Worm (Caenorhabditis elegans) whole organism, L4 larva: ENCODE results near the gene srt-73.
A peak's percentile ranks its signal among the peaks of the same experiment; 100 is the strongest.

Source experiments
- D1046.2 ChIP-seq: fragments of 200-800 bp; sonication (Bioruptor generic); IDR thresholded peaks from 2 replicates; pipeline ENCODE4 v1.3.6; 2022; ENCODE audit warnings: missing genetic modification characterization, missing compliant biosample characterization
- F26F4.8 ChIP-seq: fragments of 200-800 bp; sonication (Bioruptor generic); conservative IDR thresholded peaks from 2 replicates; pipeline ENCODE4 v1.3.6; 2022; ENCODE audit warnings: missing genetic modification characterization, missing compliant biosample characterization
- F49E8.2 ChIP-seq: sonication (generic microtip); optimal IDR thresholded peaks from 2 replicates; lab custom pipeline; 2016; ENCODE audit warnings: missing compliant biosample characterization, mild to moderate bottlenecking, missing genetic modification characterization, borderline replicate concordance
- Y105C5A.15 ChIP-seq: fragments of 200-800 bp; sonication (Bioruptor generic); IDR thresholded peaks from 2 replicates; pipeline ENCODE4 v1.3.6; 2022; ENCODE audit warnings: missing genetic modification characterization, missing compliant biosample characterization
- Y48G9A.11 ChIP-seq: fragments of 200-800 bp; sonication (Bioruptor generic); IDR thresholded peaks from 2 replicates; pipeline ENCODE4 v1.3.6; 2022; ENCODE audit warnings: missing genetic modification reagents, missing genetic modification characterization, missing compliant biosample characterization
- Y75B8A.6 ChIP-seq: fragments of 200-800 bp; sonication (Bioruptor generic); IDR thresholded peaks from 2 replicates; pipeline ENCODE4 v1.3.6; 2022; ENCODE audit warnings: missing genetic modification reagents, missing genetic modification characterization, missing compliant biosample characterization
- aly-2 ChIP-seq: sonication (generic microtip); optimal IDR thresholded peaks from 2 replicates; lab custom pipeline; 2018; ENCODE audit warnings: missing biosample characterization, missing genetic modification characterization
- arid-1 ChIP-seq: fragments of 200-800 bp; sonication (Bioruptor generic); conservative IDR thresholded peaks from 2 replicates; pipeline ENCODE4 v1.3.6; 2022; ENCODE audit warnings: missing genetic modification reagents, missing genetic modification characterization, missing compliant biosample characterization
- attf-4 ChIP-seq: sonication (generic microtip); optimal IDR thresholded peaks from 3 replicates; lab custom pipeline; 2017; ENCODE audit warnings: missing biosample characterization, missing genetic modification characterization
- ceh-32 ChIP-seq: sonication (generic microtip); optimal IDR thresholded peaks from 2 replicates; lab custom pipeline; 2016; ENCODE audit warnings: mild to moderate bottlenecking, missing genetic modification characterization, missing compliant biosample characterization; ENCODE audit not compliant: poor library complexity
- ceh-82 ChIP-seq: sonication (generic microtip); optimal IDR thresholded peaks from 2 replicates; lab custom pipeline; 2017; ENCODE audit warnings: missing biosample characterization, missing genetic modification characterization
- ces-1 ChIP-seq: fragments of 150-350 bp; sonication (generic microtip); optimal IDR thresholded peaks from 4 replicates; lab custom pipeline; 2014; ENCODE audit warnings: missing biosample characterization, missing genetic modification reagents, missing genetic modification characterization
- ctbp-1 ChIP-seq: fragments of 200-800 bp; sonication (Bioruptor generic); IDR thresholded peaks from 2 replicates; pipeline ENCODE4 v1.3.6; 2022; ENCODE audit warnings: missing genetic modification reagents, missing genetic modification characterization, missing compliant biosample characterization
- daf-12 ChIP-seq: fragments of 150-350 bp; optimal IDR thresholded peaks from 2 replicates; lab custom pipeline; 2014; ENCODE audit warnings: missing biosample characterization, missing genetic modification reagents, missing genetic modification characterization
- daf-8 ChIP-seq: fragments of 200-800 bp; sonication (Bioruptor generic); IDR thresholded peaks from 2 replicates; pipeline ENCODE4 v1.3.6; 2022; ENCODE audit warnings: missing genetic modification characterization, missing compliant biosample characterization
- dmd-8 ChIP-seq: fragments of 200-800 bp; sonication (Bioruptor generic); IDR thresholded peaks from 2 replicates; pipeline ENCODE4 v1.3.6; 2022; ENCODE audit warnings: missing genetic modification characterization, missing compliant biosample characterization
- dmd-9 ChIP-seq: fragments of 200-800 bp; sonication (Bioruptor generic); IDR thresholded peaks from 2 replicates; pipeline ENCODE4 v1.3.6; 2022; ENCODE audit warnings: missing genetic modification reagents, missing genetic modification characterization, missing compliant biosample characterization
- dpl-1 ChIP-seq: fragments of 150-350 bp; optimal IDR thresholded peaks from 2 replicates; lab custom pipeline; 2014; ENCODE audit warnings: missing biosample characterization, missing genetic modification reagents, missing genetic modification characterization
- duxl-1 ChIP-seq: sonication (generic microtip); optimal IDR thresholded peaks from 2 replicates; lab custom pipeline; 2016; ENCODE audit warnings: mild to moderate bottlenecking, missing genetic modification characterization, moderate library complexity, missing compliant biosample characterization; ENCODE audit not compliant: poor library complexity
- egl-43 ChIP-seq: fragments of 200-800 bp; sonication (Bioruptor generic); IDR thresholded peaks from 2 replicates; pipeline ENCODE4 v1.3.6; 2022; ENCODE audit warnings: missing genetic modification reagents, missing genetic modification characterization, missing compliant biosample characterization
- fkh-10 ChIP-seq: fragments of 150-350 bp; optimal IDR thresholded peaks from 2 replicates; lab custom pipeline; 2014; ENCODE audit warnings: missing biosample characterization, missing genetic modification reagents, missing genetic modification characterization
- hlh-30 ChIP-seq: sonication (generic microtip); optimal IDR thresholded peaks from 2 replicates; lab custom pipeline; 2017; ENCODE audit warnings: antibody characterized with exemption, mild to moderate bottlenecking, missing genetic modification characterization, missing compliant biosample characterization; ENCODE audit not compliant: insufficient read depth
- hmg-1.1 ChIP-seq: fragments of 200-800 bp; sonication (Bioruptor generic); IDR thresholded peaks from 2 replicates; pipeline ENCODE4 v1.3.6; 2022; ENCODE audit warnings: missing genetic modification reagents, missing genetic modification characterization, missing compliant biosample characterization
- lim-7 ChIP-seq: fragments of 200-800 bp; sonication (Bioruptor generic); IDR thresholded peaks from 2 replicates; pipeline ENCODE4 v1.3.6; 2022; ENCODE audit warnings: missing genetic modification characterization, missing compliant biosample characterization
- lin-1 ChIP-seq: fragments of 200-800 bp; sonication (Bioruptor generic); IDR thresholded peaks from 2 replicates; pipeline ENCODE4 v1.3.6; 2022; ENCODE audit warnings: missing genetic modification reagents, missing genetic modification characterization, missing compliant biosample characterization
- lin-29 ChIP-seq: fragments of 200-800 bp; sonication (Bioruptor generic); IDR thresholded peaks from 2 replicates; pipeline ENCODE4 v1.3.6; 2022; ENCODE audit warnings: missing genetic modification reagents, missing genetic modification characterization, missing compliant biosample characterization
- madf-9 ChIP-seq: fragments of 200-800 bp; sonication (Bioruptor generic); conservative IDR thresholded peaks from 2 replicates; pipeline ENCODE4 v1.3.6; 2022; ENCODE audit warnings: missing genetic modification reagents, missing genetic modification characterization, missing compliant biosample characterization
- mdt-29 ChIP-seq: fragments of 200-800 bp; sonication (Bioruptor generic); IDR thresholded peaks from 2 replicates; pipeline ENCODE4 v1.3.6; 2022; ENCODE audit warnings: missing genetic modification reagents, missing genetic modification characterization, missing compliant biosample characterization
- mep-1 ChIP-seq: fragments of 150-350 bp; sonication (generic microtip); optimal IDR thresholded peaks from 3 replicates; lab custom pipeline; 2014; ENCODE audit warnings: missing biosample characterization, missing genetic modification characterization
- mes-2 ChIP-seq: sonication (generic microtip); optimal IDR thresholded peaks from 2 replicates; lab custom pipeline; 2016; ENCODE audit warnings: missing genotype, mild to moderate bottlenecking, missing genetic modification characterization, missing compliant biosample characterization; ENCODE audit not compliant: poor library complexity, severe bottlenecking
- mxl-2 ChIP-seq: fragments of 200-800 bp; sonication (Bioruptor generic); conservative IDR thresholded peaks from 2 replicates; pipeline ENCODE4 v1.3.6; 2022; ENCODE audit warnings: missing genetic modification reagents, missing genetic modification characterization, missing compliant biosample characterization
- nhr-102 ChIP-seq: sonication (generic microtip); optimal IDR thresholded peaks from 2 replicates; lab custom pipeline; 2016; ENCODE audit warnings: mild to moderate bottlenecking, missing genetic modification characterization, moderate library complexity, missing compliant biosample characterization
- nhr-111 ChIP-seq: fragments of 200-800 bp; sonication (Bioruptor generic); optimal IDR thresholded peaks from 2 replicates; lab custom pipeline; 2018; ENCODE audit warnings: mild to moderate bottlenecking, missing genetic modification characterization, missing compliant biosample characterization
- nhr-237 ChIP-seq: sonication (generic microtip); optimal IDR thresholded peaks from 2 replicates; lab custom pipeline; 2017; ENCODE audit warnings: missing biosample characterization, missing genetic modification characterization
- nhr-25 ChIP-seq: sonication (generic microtip); optimal IDR thresholded peaks from 2 replicates; lab custom pipeline; 2017; ENCODE audit warnings: missing genetic modification characterization, mild to moderate bottlenecking, missing compliant biosample characterization, antibody characterized with exemption, moderate library complexity, borderline replicate concordance; ENCODE audit not compliant: insufficient read depth
- nhr-41 ChIP-seq: fragments of 200-800 bp; sonication (Bioruptor generic); IDR thresholded peaks from 2 replicates; pipeline ENCODE4 v1.3.6; 2022; ENCODE audit warnings: missing genetic modification reagents, missing genetic modification characterization, missing compliant biosample characterization
- nhr-48 ChIP-seq: sonication (generic microtip); optimal IDR thresholded peaks from 2 replicates; lab custom pipeline; 2016; ENCODE audit warnings: mild to moderate bottlenecking, missing genetic modification characterization, missing compliant biosample characterization
- nhr-6 ChIP-seq: fragments of 150-350 bp; optimal IDR thresholded peaks from 2 replicates; lab custom pipeline; 2014; ENCODE audit warnings: missing biosample characterization, missing genetic modification characterization
- pqm-1 ChIP-seq: sonication (generic microtip); optimal IDR thresholded peaks from 2 replicates; lab custom pipeline; 2017; ENCODE audit warnings: missing biosample characterization, missing genetic modification characterization
- sdz-12 ChIP-seq: fragments of 200-800 bp; sonication (Bioruptor generic); optimal IDR thresholded peaks from 2 replicates; lab custom pipeline; 2018; ENCODE audit warnings: mild to moderate bottlenecking, missing genetic modification characterization, missing compliant biosample characterization
- skn-1 ChIP-seq: fragments of 150-350 bp; optimal IDR thresholded peaks from 2 replicates; lab custom pipeline; 2014; ENCODE audit warnings: missing biosample characterization, missing genetic modification characterization
- spr-1 ChIP-seq: sonication (generic microtip); optimal IDR thresholded peaks from 2 replicates; lab custom pipeline; 2016; ENCODE audit warnings: mild to moderate bottlenecking, missing genetic modification characterization, missing compliant biosample characterization
- unc-39 ChIP-seq: sonication (generic microtip); optimal IDR thresholded peaks from 2 replicates; lab custom pipeline; 2017; ENCODE audit warnings: missing biosample characterization, missing genetic modification characterization
- vab-7 ChIP-seq: fragments of 200-800 bp; sonication (Bioruptor generic); IDR thresholded peaks from 2 replicates; pipeline ENCODE4 v1.3.6; 2022; ENCODE audit warnings: missing genetic modification reagents, missing genetic modification characterization, missing compliant biosample characterization

The srt-73 gene

DNA sequence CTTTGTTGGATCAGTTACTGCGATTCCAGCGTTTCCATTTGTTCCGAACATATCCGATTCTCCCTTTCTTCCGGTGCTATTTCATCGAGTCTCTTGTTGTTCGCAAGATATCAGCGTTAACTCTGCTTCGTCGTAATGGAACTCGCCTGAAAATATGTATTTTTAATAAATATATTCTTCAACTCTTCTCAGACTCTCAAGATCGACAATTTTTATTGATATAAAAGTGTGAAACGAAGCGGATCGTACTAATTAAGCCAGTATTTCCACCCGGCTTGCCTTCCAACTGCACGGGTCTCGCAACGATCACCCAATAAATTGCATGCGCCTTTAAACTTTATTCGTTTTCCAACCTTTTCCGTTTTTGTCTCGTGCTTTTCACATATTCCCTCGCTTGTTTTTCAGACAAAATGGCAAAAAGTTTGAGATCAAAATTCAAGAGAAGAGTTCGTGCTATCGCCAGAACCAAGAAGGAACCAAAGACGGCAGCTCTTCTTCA is 44.9 kb downstream of the srt-73 start, which contains the start of the genes xpo-3 and C49H3.3 (continued):
- TF ChIP-seq F49E8.2 (tag; lab: Kevin White, UChicago) (no peak), sdz-12 (no peak), Y75B8A.6 (no peak), nhr-25 (tag; lab: Kevin White, UChicago) (no peak), mdt-29 (no peak), ceh-82 (tag; lab: Kevin White, UChicago) (no peak), fkh-10 (GFP tag; lab: Kevin White, UChicago) (no peak), nhr-102 (no peak), skn-1 (tag; lab: Kevin White, UChicago) (no peak), attf-4 (tag; lab: Kevin White, UChicago) (no peak), daf-8 (GFP tag; lab: Robert Waterston, UW) (no peak), nhr-48 (tag; lab: Kevin White, UChicago) (no peak), madf-9 (no peak), D1046.2 (no peak), duxl-1 (tag; lab: Kevin White, UChicago) (no peak), mxl-2 (GFP tag; lab: Robert Waterston, UW) (no peak), arid-1 (no peak), nhr-237 (no peak), dmd-8 (GFP tag; lab: Robert Waterston, UW) (no peak), aly-2 (tag; lab: Kevin White, UChicago) (no peak), unc-39 (tag; lab: Kevin White, UChicago) (no peak), Y105C5A.15 (no peak), ctbp-1 (GFP tag; lab: Robert Waterston, UW) (no peak), spr-1 (no peak), Y48G9A.11 (GFP tag; lab: Robert Waterston, UW) (no peak), nhr-41 (GFP tag; lab: Robert Waterston, UW) (no peak), F26F4.8 (no peak), vab-7 (GFP tag; lab: Robert Waterston, UW) (no peak), lim-7 (no peak), lin-29 (GFP tag; lab: Robert Waterston, UW) (no peak), ces-1 (GFP tag; lab: Kevin White, UChicago) (no peak), mes-2 (tag; lab: Kevin White, UChicago) (peak; percentile 65), hlh-30 (tag; lab: Kevin White, UChicago) (peak; percentile 80), lin-1 (GFP tag; lab: Robert Waterston, UW) (no peak), nhr-6 (tag; lab: Kevin White, UChicago) (no peak), pqm-1 (tag; lab: Kevin White, UChicago) (no peak), dmd-9 (GFP tag; lab: Robert Waterston, UW) (no peak), hmg-1.1 (GFP tag; lab: Robert Waterston, UW) (no peak), ceh-32 (tag; lab: Kevin White, UChicago) (no peak), mep-1 (tag; lab: Kevin White, UChicago) (peak; percentile 52), dpl-1 (GFP tag; lab: Kevin White, UChicago) (peak; percentile 51), daf-12 (tag; lab: Kevin White, UChicago) (no peak), egl-43 (GFP tag; lab: Robert Waterston, UW) (no peak), nhr-111 (GFP tag; lab: Kevin White, UChicago) (no peak)
